Worm (Caenorhabditis elegans): ENCODE data around the gene srx-64.

Gene srx-64

DNA sequence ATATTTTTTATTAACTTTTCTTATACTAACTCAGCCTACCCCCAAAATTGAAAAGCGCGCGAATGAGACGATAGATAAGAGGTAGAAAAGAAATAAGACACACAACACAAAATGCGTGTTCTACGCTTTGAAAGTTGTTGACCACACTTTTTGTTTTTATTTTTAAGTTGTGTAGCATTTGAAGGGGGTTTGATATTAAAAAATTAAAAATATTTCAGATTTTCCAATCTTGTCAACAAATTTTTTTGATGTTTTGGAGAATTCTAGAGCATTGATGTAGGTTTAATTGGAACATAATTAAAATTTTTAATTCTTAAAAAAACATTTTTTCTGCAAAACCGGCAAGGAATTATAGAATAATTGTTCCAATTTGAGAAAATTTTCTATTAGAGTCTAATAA is 32.0 kb downstream of the srx-64 start, which contains the start of gene cyp-34A6:
TSS of gene cyp-34A6 (minus strand) at position 101 of the 400 bp plus-strand sequence.
- TF ChIP-seq med-1 (GFP tag; optimal IDR thresholded peaks at IDR 0.05; ENCODE audit: insufficient read depth) (no peak), ztf-23 (GFP tag; IDR thresholded peaks at IDR 0.05) (no peak), tab-1 (GFP tag; IDR thresholded peaks at IDR 0.05) (no peak), ref-1 (GFP tag; conservative IDR thresholded peaks at IDR 0.05) (no peak), T22C8.4 (GFP tag; IDR thresholded peaks at IDR 0.05) (no peak), cog-1 (tag; optimal IDR thresholded peaks at IDR 0.05) (no peak), ztf-29 (GFP tag; IDR thresholded peaks at IDR 0.05) (no peak), klf-2 (GFP tag; conservative IDR thresholded peaks at IDR 0.05) (no peak)

DNA sequence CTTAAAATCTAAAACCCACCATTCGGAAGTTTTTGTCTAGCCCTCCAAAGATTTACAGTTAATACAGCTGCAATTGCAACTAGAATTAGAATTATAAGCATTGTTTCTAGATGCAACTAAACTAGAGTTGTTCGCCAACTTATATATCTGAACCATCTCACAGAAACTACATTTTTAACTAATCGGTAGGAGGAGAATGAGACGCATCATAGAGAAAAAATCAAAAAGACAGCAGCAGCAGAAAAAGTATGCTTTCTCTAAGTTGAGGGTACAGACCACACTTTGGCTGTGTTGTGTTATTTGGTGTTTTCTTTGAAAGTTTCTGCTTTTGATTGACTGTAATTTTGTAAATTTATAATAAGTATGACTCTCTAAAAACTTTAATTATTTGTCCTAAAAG is 34.5 kb downstream of the srx-64 start, which contains the start of gene cyp-34A7:
TSS of gene cyp-34A7 (minus strand) at position 101 of the 400 bp plus-strand sequence.
- TF ChIP-seq ztf-23 (GFP tag; IDR thresholded peaks at IDR 0.05) (no peak), T22C8.4 (GFP tag; IDR thresholded peaks at IDR 0.05) (no peak), med-1 (GFP tag; optimal IDR thresholded peaks at IDR 0.05; ENCODE audit: insufficient read depth) (no peak), klf-2 (GFP tag; conservative IDR thresholded peaks at IDR 0.05) (no peak)

- TF ChIP-seq flt-1 (GFP tag; IDR thresholded peaks at IDR 0.05) (no peak), ztf-23 (GFP tag; IDR thresholded peaks at IDR 0.05) (no peak), ref-1 (GFP tag; conservative IDR thresholded peaks at IDR 0.05) (no peak), T22C8.4 (GFP tag; IDR thresholded peaks at IDR 0.05) (no peak), ztf-29 (GFP tag; IDR thresholded peaks at IDR 0.05) (no peak), tab-1 (GFP tag; IDR thresholded peaks at IDR 0.05) (no peak), med-1 (GFP tag; optimal IDR thresholded peaks at IDR 0.05; ENCODE audit: insufficient read depth) (no peak), klf-2 (GFP tag; conservative IDR thresholded peaks at IDR 0.05) (no peak), cog-1 (tag; optimal IDR thresholded peaks at IDR 0.05) (no peak)
Measured at ce11 chrV:3967762-3968161, 38.6 kb downstream of the srx-64 start, which contains the start of gene cyp-34A8. Gene cyp-34A8, minus strand, starts transcription at chrV:3967823.

DNA sequence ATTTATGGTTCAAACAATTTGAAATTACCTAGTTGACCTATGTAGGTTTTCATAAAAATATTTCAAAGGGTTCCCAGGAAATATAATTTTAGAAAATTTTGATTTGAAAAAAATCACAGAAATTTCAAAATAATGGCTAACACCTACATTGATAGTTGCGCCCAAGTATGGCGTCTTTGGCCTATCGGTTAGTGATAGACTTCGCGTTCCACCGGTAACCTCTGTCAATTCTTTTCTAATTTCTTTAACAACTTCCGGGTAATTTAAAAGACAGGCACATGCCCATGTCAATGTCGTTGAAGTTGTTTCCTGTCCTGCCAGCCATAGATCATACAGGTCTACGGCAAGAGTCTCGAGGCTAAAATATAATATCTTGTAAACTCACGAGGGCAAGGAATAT is 39.7 kb downstream of the srx-64 start:
- TF ChIP-seq tab-1 (GFP tag; IDR thresholded peaks at IDR 0.05) (no peak), flt-1 (GFP tag; IDR thresholded peaks at IDR 0.05) (no peak), cog-1 (tag; optimal IDR thresholded peaks at IDR 0.05) (no peak), T22C8.4 (GFP tag; IDR thresholded peaks at IDR 0.05) (no peak), klf-2 (GFP tag; conservative IDR thresholded peaks at IDR 0.05) (no peak), ztf-29 (GFP tag; IDR thresholded peaks at IDR 0.05) (no peak), ref-1 (GFP tag; conservative IDR thresholded peaks at IDR 0.05) (no peak), ztf-23 (GFP tag; IDR thresholded peaks at IDR 0.05) (no peak), med-1 (GFP tag; optimal IDR thresholded peaks at IDR 0.05; ENCODE audit: insufficient read depth) (no peak)

DNA sequence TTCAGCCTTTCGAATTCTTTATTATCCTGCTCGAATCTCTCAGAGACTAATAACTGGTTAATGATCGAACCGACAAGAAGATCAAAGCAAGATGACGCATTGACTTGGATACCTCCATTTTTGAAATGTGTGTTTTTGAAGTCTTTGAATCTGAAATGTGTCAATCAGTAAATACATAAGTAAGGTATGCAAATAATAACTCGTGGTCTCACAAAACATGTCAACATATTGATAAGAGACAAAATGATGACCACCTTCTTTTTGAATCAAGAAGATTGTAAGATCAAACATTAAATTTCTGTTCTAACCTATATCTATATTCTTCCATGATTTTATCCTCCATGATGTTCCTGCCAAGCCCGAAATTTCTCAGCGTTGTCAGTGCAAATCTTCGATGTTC is 40.5 kb downstream of the srx-64 start:
- no peak for TF ChIP-seq ztf-29 (GFP tag; IDR thresholded peaks at IDR 0.05)
- TF ChIP-seq tab-1 (GFP tag; IDR thresholded peaks at IDR 0.05), result no peak
- no peak for TF ChIP-seq med-1 (GFP tag; optimal IDR thresholded peaks at IDR 0.05; ENCODE audit: insufficient read depth)
- TF ChIP-seq klf-2 (GFP tag; conservative IDR thresholded peaks at IDR 0.05), result no peak
- TF ChIP-seq cog-1 (tag; optimal IDR thresholded peaks at IDR 0.05), result no peak
- no peak for TF ChIP-seq T22C8.4 (GFP tag; IDR thresholded peaks at IDR 0.05)
- no peak for TF ChIP-seq flt-1 (GFP tag; IDR thresholded peaks at IDR 0.05)
- TF ChIP-seq ref-1 (GFP tag; conservative IDR thresholded peaks at IDR 0.05), result no peak
- TF ChIP-seq ztf-23 (GFP tag; IDR thresholded peaks at IDR 0.05), result no peak

DNA sequence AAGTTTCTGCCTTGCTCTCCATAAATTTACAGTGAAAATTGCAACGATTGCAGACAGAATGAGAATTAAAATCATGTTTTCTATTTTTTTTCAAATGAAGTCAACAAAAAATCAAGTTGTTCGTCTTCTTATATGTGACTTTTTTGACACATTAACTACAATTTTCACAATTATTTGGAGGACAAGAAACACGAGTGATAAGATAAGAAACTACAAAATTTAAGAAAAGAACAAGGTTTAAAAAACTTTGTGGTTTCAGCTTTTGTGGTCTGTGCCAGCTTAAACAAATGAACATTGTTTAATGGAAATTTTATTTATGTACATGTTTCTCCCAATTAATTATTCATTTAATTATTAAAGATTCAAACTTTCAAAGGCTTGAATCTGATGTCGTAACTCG is 41.2 kb downstream of the srx-64 start, which contains the start of gene cyp-34A9:
TSS of gene cyp-34A9 (minus strand) at position 131 of the 400 bp plus-strand sequence.
- TF ChIP-seq T22C8.4 (GFP tag; IDR thresholded peaks at IDR 0.05) (no peak), med-1 (GFP tag; optimal IDR thresholded peaks at IDR 0.05; ENCODE audit: insufficient read depth) (no peak), cog-1 (tag; optimal IDR thresholded peaks at IDR 0.05) (no peak), tab-1 (GFP tag; IDR thresholded peaks at IDR 0.05) (no peak), ref-1 (GFP tag; conservative IDR thresholded peaks at IDR 0.05) (no peak), flt-1 (GFP tag; IDR thresholded peaks at IDR 0.05) (no peak), ztf-23 (GFP tag; IDR thresholded peaks at IDR 0.05) (no peak), klf-2 (GFP tag; conservative IDR thresholded peaks at IDR 0.05) (no peak), ztf-29 (GFP tag; IDR thresholded peaks at IDR 0.05) (no peak)

DNA sequence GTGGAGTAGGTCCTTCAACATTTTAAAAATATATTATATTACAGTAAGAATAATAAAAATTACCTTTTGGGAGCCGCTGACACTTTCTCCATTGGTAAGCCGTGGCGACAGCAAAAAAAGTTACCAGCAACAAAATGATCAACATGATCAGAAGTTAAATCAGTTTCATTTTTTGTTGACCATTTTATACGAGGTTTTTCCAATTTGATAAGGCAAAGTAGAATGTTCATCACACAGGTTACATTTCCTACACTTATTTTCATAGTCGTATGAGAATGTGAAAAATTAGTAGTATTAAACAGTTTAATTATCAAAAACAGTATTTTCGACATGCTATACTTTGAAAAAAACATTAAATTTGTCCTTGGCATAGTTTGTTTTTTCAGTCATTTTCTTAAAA is 43.6 kb downstream of the srx-64 start, which contains the start of gene cyp-34A10:
TSS of gene cyp-34A10 (minus strand) at position 146 of the 400 bp plus-strand sequence.
- no peak for TF ChIP-seq flt-1 (GFP tag; IDR thresholded peaks at IDR 0.05)
- no peak for TF ChIP-seq ztf-23 (GFP tag; IDR thresholded peaks at IDR 0.05)
- TF ChIP-seq tab-1 (GFP tag; IDR thresholded peaks at IDR 0.05), result no peak
- no peak for TF ChIP-seq ztf-29 (GFP tag; IDR thresholded peaks at IDR 0.05)
- TF ChIP-seq ref-1 (GFP tag; conservative IDR thresholded peaks at IDR 0.05), result no peak
- TF ChIP-seq klf-2 (GFP tag; conservative IDR thresholded peaks at IDR 0.05), result no peak
- no peak for TF ChIP-seq med-1 (GFP tag; optimal IDR thresholded peaks at IDR 0.05; ENCODE audit: insufficient read depth)
- TF ChIP-seq cog-1 (tag; optimal IDR thresholded peaks at IDR 0.05), result no peak
- TF ChIP-seq T22C8.4 (GFP tag; IDR thresholded peaks at IDR 0.05), result no peak

ce11 chrV:3974361-3974760 is 45.2 kb downstream of the srx-64 start, which contains the start of gene str-82:
Gene str-82, plus strand, starts transcription at chrV:3974661.
- TF ChIP-seq tab-1 (GFP tag; IDR thresholded peaks at IDR 0.05), result no peak
- TF ChIP-seq flt-1 (GFP tag; IDR thresholded peaks at IDR 0.05), result no peak
- TF ChIP-seq ref-1 (GFP tag; conservative IDR thresholded peaks at IDR 0.05), result no peak
- TF ChIP-seq ztf-29 (GFP tag; IDR thresholded peaks at IDR 0.05), result no peak
- TF ChIP-seq klf-2 (GFP tag; conservative IDR thresholded peaks at IDR 0.05), result no peak
- no peak for TF ChIP-seq T22C8.4 (GFP tag; IDR thresholded peaks at IDR 0.05)
- TF ChIP-seq med-1 (GFP tag; optimal IDR thresholded peaks at IDR 0.05; ENCODE audit: insufficient read depth), result no peak
- no peak for TF ChIP-seq ztf-23 (GFP tag; IDR thresholded peaks at IDR 0.05)
- TF ChIP-seq cog-1 (tag; optimal IDR thresholded peaks at IDR 0.05), result no peak

DNA sequence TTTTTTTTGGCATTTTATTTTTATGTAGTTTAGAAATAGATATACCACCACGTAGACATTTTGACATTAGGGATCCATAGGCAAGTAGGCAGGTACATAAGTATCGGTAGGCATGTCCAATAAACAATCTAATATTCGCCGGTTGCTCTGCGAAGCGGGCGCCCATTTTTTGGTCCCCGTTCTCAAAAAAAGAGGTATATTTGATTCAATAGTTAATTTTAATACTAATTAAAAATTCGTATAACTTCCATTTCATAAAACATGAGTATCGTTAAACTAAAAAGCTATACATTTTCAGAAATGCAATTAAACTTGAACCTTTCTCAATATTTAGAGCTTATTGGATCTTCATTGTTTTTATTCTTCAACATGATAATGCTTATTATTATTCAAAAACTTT is 47.8 kb downstream of the srx-64 start, which contains the start of gene str-83:
TSS of gene str-83 (plus strand) at position 301 of the 400 bp plus-strand sequence.
- TF ChIP-seq klf-2 (GFP tag; conservative IDR thresholded peaks at IDR 0.05), result no peak
- no peak for TF ChIP-seq tab-1 (GFP tag; IDR thresholded peaks at IDR 0.05)
- no peak for TF ChIP-seq flt-1 (GFP tag; IDR thresholded peaks at IDR 0.05)
- TF ChIP-seq ztf-23 (GFP tag; IDR thresholded peaks at IDR 0.05), result no peak
- no peak for TF ChIP-seq ztf-29 (GFP tag; IDR thresholded peaks at IDR 0.05)
- no peak for TF ChIP-seq T22C8.4 (GFP tag; IDR thresholded peaks at IDR 0.05)
- no peak for TF ChIP-seq cog-1 (tag; optimal IDR thresholded peaks at IDR 0.05)
- no peak for TF ChIP-seq med-1 (GFP tag; optimal IDR thresholded peaks at IDR 0.05; ENCODE audit: insufficient read depth)
- TF ChIP-seq ref-1 (GFP tag; conservative IDR thresholded peaks at IDR 0.05), result no peak
